Worm (Caenorhabditis elegans) whole organism, midembryonic: ENCODE measurements around the gene T06C12.11.

Experiments used
- cog-1 ChIP-seq: sonication (generic microtip); optimal IDR thresholded peaks from 2 replicates; lab custom pipeline; 2016; ENCODE audit warnings: missing genetic modification characterization, missing compliant biosample characterization
- flt-1 ChIP-seq: fragments of 200-800 bp; sonication (Bioruptor generic); IDR thresholded peaks from 2 replicates; pipeline ENCODE4 v1.3.6; 2022; ENCODE audit warnings: missing genetic modification characterization, missing compliant biosample characterization
- klf-2 ChIP-seq: fragments of 200-800 bp; sonication (Bioruptor generic); conservative IDR thresholded peaks from 2 replicates; pipeline ENCODE4 v1.3.6; 2022; ENCODE audit warnings: missing genetic modification reagents, missing genetic modification characterization, missing compliant biosample characterization
- med-1 ChIP-seq: sonication (generic microtip); optimal IDR thresholded peaks from 2 replicates; lab custom pipeline; 2017; ENCODE audit warnings: missing genetic modification characterization, mild to moderate bottlenecking, missing compliant biosample characterization, antibody characterized with exemption, missing genetic modification reagents; ENCODE audit not compliant: insufficient read depth
- ref-1 ChIP-seq: fragments of 200-800 bp; sonication (Bioruptor generic); conservative IDR thresholded peaks from 2 replicates; pipeline ENCODE4 v1.3.6; 2022; ENCODE audit warnings: missing genetic modification reagents, missing genetic modification characterization, missing compliant biosample characterization
- tab-1 ChIP-seq: fragments of 200-800 bp; sonication (Bioruptor generic); IDR thresholded peaks from 2 replicates; pipeline ENCODE4 v1.3.6; 2022; ENCODE audit warnings: missing genetic modification characterization, missing compliant biosample characterization
- ztf-23 ChIP-seq: fragments of 200-800 bp; sonication (Bioruptor generic); IDR thresholded peaks from 2 replicates; pipeline ENCODE4 v1.3.6; 2022; ENCODE audit warnings: missing genetic modification reagents, missing genetic modification characterization, missing compliant biosample characterization
- ztf-29 ChIP-seq: fragments of 200-800 bp; sonication (Bioruptor generic); IDR thresholded peaks from 2 replicates; pipeline ENCODE4 v1.3.6; 2022; ENCODE audit warnings: missing genetic modification reagents, missing genetic modification characterization, missing compliant biosample characterization

- TF ChIP-seq flt-1 = no peak
- no peak for TF ChIP-seq ztf-29 (GFP tag; lab: Robert Waterston, UW)
- TF ChIP-seq ztf-23 = no peak
- TF ChIP-seq tab-1 = no peak
- TF ChIP-seq med-1 (GFP tag; lab: Kevin White, UChicago) = no peak
- no peak for TF ChIP-seq klf-2
- no peak for TF ChIP-seq cog-1 (tag; lab: Kevin White, UChicago)
- no peak for TF ChIP-seq ref-1 (GFP tag; lab: Robert Waterston, UW)
Observed at ce11 chrV:15917458-15917857, 24.7 kb downstream of the T06C12.11 start, which contains the start of gene F35E8.9.
